Worm (Caenorhabditis elegans): Measurements from ENCODE around the gene ZC21.6.

The ZC21.6 gene

DNA sequence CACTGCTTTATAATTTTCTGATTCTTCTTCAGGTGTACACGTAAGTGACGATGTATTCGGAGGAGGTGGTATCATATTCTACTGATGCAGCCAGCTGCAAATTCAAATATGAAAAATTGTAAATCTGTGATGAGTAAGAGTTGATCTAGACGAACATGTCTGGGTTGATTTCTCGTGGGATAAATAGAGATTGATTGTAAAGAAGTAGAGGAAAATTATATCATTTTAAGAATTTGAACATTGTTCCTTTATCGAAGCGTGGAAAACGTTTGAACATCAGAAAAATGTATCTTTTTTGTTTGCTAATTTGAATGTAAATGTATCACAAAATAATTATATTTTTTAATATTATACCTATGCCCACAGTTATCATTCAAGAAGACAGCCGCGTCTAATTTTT is at the start of gene ZC21.6:
TSS of gene ZC21.6 (minus strand) at position 101 of the 400 bp plus-strand sequence.
- no peak for TF ChIP-seq hlh-12 (tag; optimal IDR thresholded peaks at IDR 0.05)
- TF ChIP-seq rec-8 (tag; optimal IDR thresholded peaks at IDR 0.05): no peak
- no peak for TF ChIP-seq F57C9.4 (tag; optimal IDR thresholded peaks at IDR 0.05)
- no peak for TF ChIP-seq efl-1 (GFP tag; optimal IDR thresholded peaks at IDR 0.05)
- no peak for TF ChIP-seq nfyb-1 (GFP tag; IDR thresholded peaks at IDR 0.05)
- TF ChIP-seq attf-6 (GFP tag; IDR thresholded peaks at IDR 0.05): no peak
- no peak for TF ChIP-seq lag-1 (GFP tag; IDR thresholded peaks at IDR 0.05)
- TF ChIP-seq lin-54 (GFP tag; optimal IDR thresholded peaks at IDR 0.05): no peak
- no peak for TF ChIP-seq ztf-26 (tag; optimal IDR thresholded peaks at IDR 0.05)
- no peak for TF ChIP-seq fkh-3 (tag; optimal IDR thresholded peaks at IDR 0.05)
- no peak for TF ChIP-seq ama-1 (optimal IDR thresholded peaks at IDR 0.05)
- no peak for TF ChIP-seq ama-1 (GFP tag; optimal IDR thresholded peaks at IDR 0.05)
- TF ChIP-seq unc-62 (GFP tag; optimal IDR thresholded peaks at IDR 0.05): no peak
- no peak for TF ChIP-seq madf-8 (GFP tag; conservative IDR thresholded peaks at IDR 0.05)
- no peak for TF ChIP-seq ets-4 (GFP tag; optimal IDR thresholded peaks at IDR 0.05)

DNA sequence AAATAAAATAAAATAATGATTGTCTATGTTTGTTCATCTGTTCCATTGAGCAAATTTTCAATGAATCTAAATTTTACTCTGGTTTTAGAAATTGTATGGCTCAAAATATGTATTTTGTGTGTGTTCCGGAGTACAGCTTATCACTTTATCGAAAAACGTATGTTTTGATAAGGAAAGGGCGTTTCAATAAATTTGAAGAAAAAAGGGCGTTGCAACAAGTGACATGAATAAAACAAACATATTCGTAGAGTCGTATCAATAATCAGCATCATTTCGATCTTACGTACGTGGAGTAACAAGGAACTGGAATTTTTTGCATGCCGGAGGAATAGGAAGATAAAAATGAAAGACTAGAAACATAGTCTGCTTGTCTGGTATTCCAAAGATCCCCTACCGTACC is 48.7 kb upstream of the ZC21.6 start:
- peak; percentile 55 for TF ChIP-seq nhr-80 (tag; optimal IDR thresholded peaks at IDR 0.05)
- TF ChIP-seq hsf-1 (GFP tag; IDR thresholded peaks at IDR 0.05): no peak
- no peak for TF ChIP-seq B0336.3 (GFP tag; IDR thresholded peaks at IDR 0.05)

DNA sequence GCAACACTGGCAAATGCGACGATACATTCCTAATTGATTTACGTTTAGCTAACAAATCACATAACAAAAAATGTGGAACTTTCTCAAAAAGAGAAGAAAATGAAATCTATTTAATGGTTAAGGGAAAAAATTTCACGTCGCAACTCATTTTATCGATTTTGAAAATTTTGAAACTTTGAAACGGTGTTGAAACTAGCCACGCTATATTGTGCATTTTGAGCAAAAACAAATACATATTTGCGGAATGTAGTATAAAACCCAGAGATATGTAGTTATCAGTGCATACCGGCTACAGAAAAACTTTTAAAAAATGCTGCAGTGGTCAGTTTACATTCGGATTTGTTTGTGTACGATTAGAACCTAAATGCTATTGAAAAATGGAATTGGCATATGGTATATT is 48.2 kb upstream of the ZC21.6 start, which contains the start of gene C06E1.7:
TSS of gene C06E1.7 (minus strand) at position 101 of the 400 bp plus-strand sequence.
- TF ChIP-seq hrde-1 (tag; optimal IDR thresholded peaks at IDR 0.05; ENCODE audit: borderline replicate concordance) (no peak), athp-1 (tag; optimal IDR thresholded peaks at IDR 0.05) (no peak), lin-54 (GFP tag; optimal IDR thresholded peaks at IDR 0.05) (no peak), ztf-26 (tag; optimal IDR thresholded peaks at IDR 0.05) (no peak)

DNA sequence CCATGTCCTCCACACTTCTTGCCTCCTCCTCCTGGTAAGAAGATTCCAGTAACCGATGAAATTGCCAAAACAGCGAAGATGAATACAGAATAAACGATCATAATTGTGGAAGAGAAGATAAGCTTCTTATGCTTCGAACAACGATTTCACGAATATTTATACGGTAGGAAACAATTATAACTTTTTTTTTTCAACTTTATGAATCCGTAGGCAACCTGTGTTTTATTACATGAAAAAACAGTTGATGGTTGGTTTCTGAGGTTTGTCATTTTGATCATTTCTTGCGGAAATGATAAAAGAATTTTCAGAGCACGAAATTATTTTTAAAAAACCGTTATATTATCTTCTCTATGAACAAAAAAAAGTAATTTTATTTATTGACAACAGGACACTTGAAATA is 45.5 kb upstream of the ZC21.6 start, which contains the start of gene fipr-16:
TSS of gene fipr-16 (minus strand) at position 101 of the 400 bp plus-strand sequence.
- TF ChIP-seq F37B4.10 (GFP tag; IDR thresholded peaks at IDR 0.05) (no peak), lsy-27 (tag; optimal IDR thresholded peaks at IDR 0.05; ENCODE audit: borderline replicate concordance, insufficient read depth) (no peak), madf-10 (tag; optimal IDR thresholded peaks at IDR 0.05) (no peak), mcd-1 (GFP tag; IDR thresholded peaks at IDR 0.05) (no peak), ztf-22 (GFP tag; optimal IDR thresholded peaks at IDR 0.05) (no peak), athp-1 (tag; optimal IDR thresholded peaks at IDR 0.05) (no peak), ceh-100 (GFP tag; IDR thresholded peaks at IDR 0.05) (no peak), hlh-26 (GFP tag; conservative IDR thresholded peaks at IDR 0.05) (no peak), efl-1 (GFP tag; optimal IDR thresholded peaks at IDR 0.05) (no peak), cebp-2 (GFP tag; IDR thresholded peaks at IDR 0.05) (no peak), snpc-3.4 (tag; optimal IDR thresholded peaks at IDR 0.05) (no peak), hrde-1 (tag; optimal IDR thresholded peaks at IDR 0.05; ENCODE audit: borderline replicate concordance) (no peak), mel-28 (tag; optimal IDR thresholded peaks at IDR 0.05; ENCODE audit: borderline replicate concordance) (no peak), nfya-2 (GFP tag; IDR thresholded peaks at IDR 0.05) (no peak), B0035.1 (tag; optimal IDR thresholded peaks at IDR 0.05) (no peak), B0336.3 (GFP tag; IDR thresholded peaks at IDR 0.05) (no peak)

DNA sequence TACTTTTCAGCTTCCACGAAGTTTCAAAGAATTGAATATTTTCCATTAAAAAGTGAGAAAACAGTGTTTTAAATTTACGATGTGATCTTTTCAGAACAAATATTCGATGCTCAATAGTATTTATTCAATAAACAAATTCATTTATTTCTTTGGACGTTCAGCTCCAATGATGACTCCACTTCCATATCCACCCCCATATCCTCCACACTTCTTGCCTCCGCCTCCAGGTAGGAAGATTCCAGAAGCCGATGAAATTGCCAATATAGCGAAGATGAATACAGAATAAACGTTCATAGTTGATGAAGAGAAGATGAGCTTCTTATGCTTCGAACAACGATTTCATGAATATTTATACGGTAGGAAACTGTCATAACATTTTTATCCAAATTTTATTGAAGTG is 43.8 kb upstream of the ZC21.6 start, which contains the start of gene fip-3:
TSS of gene fip-3 (minus strand) at position 294 of the 400 bp plus-strand sequence.
- TF ChIP-seq let-607 (tag; optimal IDR thresholded peaks at IDR 0.05) (no peak), F22D6.2 (tag; optimal IDR thresholded peaks at IDR 0.05) (no peak), Y95B8A.8 (GFP tag; IDR thresholded peaks at IDR 0.05) (no peak), cebp-1 (GFP tag; IDR thresholded peaks at IDR 0.05) (no peak), cebp-1 (tag; optimal IDR thresholded peaks at IDR 0.05) (no peak), T26A5.8 (tag; optimal IDR thresholded peaks at IDR 0.05) (no peak), ceh-58 (GFP tag; IDR thresholded peaks at IDR 0.05) (no peak), Y53G8AR.9 (GFP tag; conservative IDR thresholded peaks at IDR 0.05) (no peak), egl-18 (GFP tag; IDR thresholded peaks at IDR 0.05) (no peak), F39B2.1 (GFP tag; IDR thresholded peaks at IDR 0.05) (no peak), F52B5.7 (tag; optimal IDR thresholded peaks at IDR 0.05) (no peak), efl-1 (GFP tag; optimal IDR thresholded peaks at IDR 0.05) (no peak), snpc-1.1 (tag; optimal IDR thresholded peaks at IDR 0.05; ENCODE audit: insufficient read depth) (no peak)

Measured in whole organism, young adult.